Worm (Caenorhabditis elegans): ENCODE measurements around the gene Y65A5A.2.

DNA sequence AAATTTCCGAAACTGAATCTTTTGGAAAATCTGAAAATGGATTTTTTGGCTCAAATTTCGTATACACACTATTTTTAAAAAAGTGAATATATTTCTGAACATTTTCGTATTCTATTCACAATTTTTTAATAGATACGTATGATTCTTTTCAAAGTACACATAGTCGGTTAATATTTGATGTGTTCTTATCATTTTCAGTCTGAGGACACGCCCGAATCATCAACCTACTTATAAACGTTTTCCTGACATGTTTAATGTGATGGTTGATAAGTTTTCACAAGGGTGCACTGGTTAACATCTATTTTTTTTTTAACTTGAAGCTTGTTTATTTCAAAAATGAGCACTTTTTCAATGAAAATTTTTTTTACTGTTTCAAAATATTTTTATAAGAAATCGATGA, 47.2 kb upstream of the Y65A5A.2 start:
- no peak for TF ChIP-seq him-1 (tag; optimal IDR thresholded peaks at IDR 0.05)
- no peak for TF ChIP-seq dao-5 (tag; optimal IDR thresholded peaks at IDR 0.05)

Data from whole organism, L4/young adult.